Worm (Caenorhabditis elegans) whole organism, L4/young adult: Measurements from ENCODE around the gene unc-4.
A peak's percentile ranks its signal among the peaks of the same experiment; 100 is the strongest.

Source experiments
- W03F9.2 ChIP-seq: fragments of 150-350 bp; optimal IDR thresholded peaks from 2 replicates; lab custom pipeline; 2014; ENCODE audit warnings: missing biosample characterization, missing genetic modification characterization
- dao-5 ChIP-seq: sonication (generic microtip); optimal IDR thresholded peaks from 2 replicates; lab custom pipeline; 2016; ENCODE audit warnings: missing genotype, missing genetic modification characterization, moderate library complexity, missing compliant biosample characterization
- him-1 ChIP-seq: sonication (generic microtip); optimal IDR thresholded peaks from 2 replicates; lab custom pipeline; 2016; ENCODE audit warnings: missing genotype, missing genetic modification reagents, missing genetic modification characterization, missing compliant biosample characterization

Gene unc-4

ce11 chrII:9900276-9900675, at the start of gene unc-4:
unc-4 (minus strand) TSS chrII:9900376.
- TF ChIP-seq dao-5 (tag; lab: Kevin White, UChicago), result no peak
- no peak for TF ChIP-seq him-1 (tag; lab: Kevin White, UChicago)
- no peak for TF ChIP-seq W03F9.2 (tag; lab: Kevin White, UChicago)

ce11 chrII:9948662-9949061, 48.5 kb upstream of the unc-4 start:
- TF ChIP-seq W03F9.2 (tag; lab: Kevin White, UChicago) (no peak), him-1 (tag; lab: Kevin White, UChicago) (no peak), dao-5 (tag; lab: Kevin White, UChicago) (no peak)

DNA sequence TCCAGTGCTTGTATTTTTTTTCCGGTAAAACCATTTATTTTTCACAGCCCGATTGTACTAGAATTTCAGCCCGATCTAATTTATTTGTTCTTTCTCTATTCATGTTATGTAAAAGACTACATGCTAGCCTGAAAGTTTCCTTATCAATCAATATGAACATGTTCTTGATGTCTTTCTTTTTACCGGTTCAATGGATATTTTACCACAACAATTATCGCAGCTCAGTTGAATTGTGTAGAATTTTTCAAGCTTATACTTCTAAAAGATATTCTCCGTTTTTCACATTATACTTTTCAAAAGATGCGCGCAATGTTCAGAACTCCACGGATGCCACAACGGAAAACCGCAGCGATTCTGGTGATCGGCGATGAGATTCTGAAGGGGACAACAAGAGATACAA, 43.7 kb upstream of the unc-4 start, which contains the start of gene flad-1:
flad-1 (plus strand) TSS at position 301 of the 400 bp plus-strand sequence.
- TF ChIP-seq dao-5 (tag; lab: Kevin White, UChicago), result no peak
- TF ChIP-seq W03F9.2 (tag; lab: Kevin White, UChicago), result no peak
- no peak for TF ChIP-seq him-1 (tag; lab: Kevin White, UChicago)

DNA sequence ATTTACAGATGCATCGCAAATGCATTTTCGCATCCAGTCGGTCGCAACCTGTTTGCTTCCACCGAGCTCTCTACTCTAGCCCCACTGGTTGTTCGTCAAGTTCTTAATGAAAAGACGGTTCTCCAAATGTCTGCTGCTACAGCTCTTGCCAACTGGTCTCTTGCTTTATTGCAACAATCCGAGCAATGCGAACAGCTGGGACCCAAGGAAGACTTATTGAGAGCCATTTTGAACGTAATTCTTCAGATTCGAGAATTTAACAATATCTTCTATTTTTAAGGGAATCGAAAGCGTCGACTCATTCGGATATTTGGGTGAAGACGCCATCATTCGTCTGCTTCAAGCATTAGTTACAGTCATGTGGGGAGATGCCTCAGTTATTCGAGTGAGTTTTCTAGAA, 43.1 kb upstream of the unc-4 start:
- no peak for TF ChIP-seq dao-5 (tag; lab: Kevin White, UChicago)
- TF ChIP-seq W03F9.2 (tag; lab: Kevin White, UChicago), result no peak
- TF ChIP-seq him-1 (tag; lab: Kevin White, UChicago), result no peak

DNA sequence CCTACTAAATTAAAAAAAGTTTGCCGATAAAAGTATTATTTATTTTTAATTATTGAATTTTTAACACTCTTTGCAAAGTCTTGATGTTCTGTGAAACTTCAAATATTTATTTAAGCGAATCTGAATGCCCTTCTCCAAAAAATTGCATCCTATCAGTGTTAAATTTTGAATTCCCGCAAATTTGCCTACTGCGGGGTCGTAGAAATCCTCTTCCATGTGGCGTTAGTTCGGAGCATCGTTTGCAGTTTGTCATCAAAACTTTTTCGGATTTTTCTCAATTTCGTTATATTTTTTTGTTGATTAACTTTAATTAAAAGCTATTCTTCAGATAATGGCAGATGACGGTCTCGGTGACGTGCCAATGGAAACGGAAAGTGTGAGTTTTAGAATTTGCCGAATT, 40.3 kb upstream of the unc-4 start, which contains the start of gene ufd-3:
ufd-3 (plus strand) TSS at position 324 of the 400 bp plus-strand sequence.
- TF ChIP-seq dao-5 (tag; lab: Kevin White, UChicago) (no peak), him-1 (tag; lab: Kevin White, UChicago) (peak; percentile 42), W03F9.2 (tag; lab: Kevin White, UChicago) (no peak)

DNA sequence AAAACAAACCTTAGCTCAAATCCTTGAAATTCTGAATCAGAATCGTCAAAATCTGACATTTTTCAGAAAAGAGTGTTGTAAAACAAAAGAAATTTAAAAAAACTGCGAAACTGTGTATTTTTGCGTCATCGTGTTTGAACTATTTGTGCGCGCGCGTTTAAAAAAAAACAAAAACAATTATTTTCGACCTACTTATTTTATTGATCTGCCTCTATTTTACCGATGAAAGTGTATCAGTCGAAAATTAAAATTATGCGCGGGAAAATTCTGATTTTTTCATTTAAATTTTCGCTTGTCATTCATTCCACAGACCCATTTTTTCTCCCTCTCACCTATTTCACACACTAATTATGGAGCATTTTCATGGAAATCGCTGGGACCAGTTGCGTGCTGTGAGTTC, 38.7 kb upstream of the unc-4 start, which contains the start of the genes C05C10.7 and C05C10.5:
C05C10.7 (minus strand) TSS at position 95 of the 400 bp plus-strand sequence.
C05C10.5 (plus strand) TSS at position 164 of the 400 bp plus-strand sequence.
- no peak for TF ChIP-seq him-1 (tag; lab: Kevin White, UChicago)
- no peak for TF ChIP-seq W03F9.2 (tag; lab: Kevin White, UChicago)
- TF ChIP-seq dao-5 (tag; lab: Kevin White, UChicago), result no peak

- peak; percentile 66 for TF ChIP-seq W03F9.2 (tag; lab: Kevin White, UChicago)
- TF ChIP-seq dao-5 (tag; lab: Kevin White, UChicago), result no peak
Measured at ce11 chrII:9937611-9938010, 37.4 kb upstream of the unc-4 start.

DNA sequence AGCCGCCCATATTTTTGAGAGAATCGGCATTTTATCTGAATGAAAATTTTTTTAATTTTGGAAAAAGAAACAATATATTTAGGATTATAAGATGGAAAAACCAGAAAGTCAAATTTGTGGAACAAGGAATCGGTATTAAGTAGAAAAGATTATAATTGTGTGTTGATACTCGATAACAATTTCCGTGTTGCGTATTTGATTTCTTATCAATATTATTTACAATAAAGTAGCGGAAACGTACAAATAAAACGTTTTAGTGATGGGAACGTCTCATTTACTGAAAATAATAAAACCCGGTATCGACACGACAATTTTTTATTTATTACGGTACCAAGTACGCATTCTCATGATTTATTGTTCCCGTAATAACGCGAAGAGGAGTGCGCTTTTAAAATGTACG, 36.7 kb upstream of the unc-4 start, which contains the start of gene C05C10.3:
C05C10.3 (minus strand) TSS at position 35 of the 400 bp plus-strand sequence.
- TF ChIP-seq W03F9.2 (tag; lab: Kevin White, UChicago), result no peak
- no peak for TF ChIP-seq him-1 (tag; lab: Kevin White, UChicago)
- no peak for TF ChIP-seq dao-5 (tag; lab: Kevin White, UChicago)

DNA sequence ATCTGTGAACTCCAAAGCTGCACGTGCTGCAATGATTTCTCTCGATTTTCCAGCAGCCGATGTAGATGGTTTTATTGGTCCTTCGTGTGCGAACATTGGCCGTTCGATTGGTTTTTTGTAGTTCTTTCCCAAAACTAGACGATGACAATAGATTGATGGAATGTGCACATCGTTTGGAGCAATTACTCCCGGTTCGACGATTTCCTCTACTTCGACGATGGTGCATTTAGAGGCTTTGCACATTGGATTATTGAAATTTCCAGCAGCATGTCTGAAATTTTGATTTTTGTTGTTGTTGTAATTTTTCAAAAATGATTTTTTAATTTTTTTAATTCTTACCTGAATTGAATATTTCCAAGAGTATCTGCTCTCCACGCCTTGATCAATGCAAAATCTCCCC, 35.5 kb upstream of the unc-4 start:
- no peak for TF ChIP-seq dao-5 (tag; lab: Kevin White, UChicago)

DNA sequence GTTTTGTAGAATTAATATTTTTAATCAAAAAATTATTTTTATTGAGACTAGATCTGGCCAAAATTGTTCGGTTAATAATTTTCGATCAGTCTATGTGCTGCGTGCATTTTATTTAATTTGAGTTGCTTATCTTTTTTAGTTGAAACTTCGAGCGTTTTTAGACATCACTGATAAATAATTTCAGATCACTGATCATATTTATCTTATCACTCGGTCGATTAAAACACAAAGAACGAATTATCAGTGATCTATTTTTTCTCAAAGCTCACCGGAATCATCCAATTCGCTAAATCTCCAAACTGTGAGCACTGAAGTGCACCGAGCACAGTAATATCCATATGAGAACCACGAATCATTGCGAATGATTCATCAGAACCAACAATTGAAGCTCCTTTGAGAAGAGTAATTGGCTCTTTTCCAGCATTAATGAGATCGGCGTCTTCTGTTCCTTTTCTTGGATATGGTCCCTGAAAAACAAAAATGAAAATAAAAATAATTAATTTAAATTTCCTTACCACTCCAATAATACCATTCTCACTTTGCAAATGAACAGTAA, 34.9 kb upstream of the unc-4 start:
- no peak for TF ChIP-seq W03F9.2 (tag; lab: Kevin White, UChicago)
- no peak for TF ChIP-seq dao-5 (tag; lab: Kevin White, UChicago)

- no peak for TF ChIP-seq W03F9.2 (tag; lab: Kevin White, UChicago)
Measured at ce11 chrII:9934570-9934969, 34.4 kb upstream of the unc-4 start.

- TF ChIP-seq dao-5 (tag; lab: Kevin White, UChicago) (no peak), him-1 (tag; lab: Kevin White, UChicago) (no peak), W03F9.2 (tag; lab: Kevin White, UChicago) (peak; percentile 24)
Measured at ce11 chrII:9933947-9934383, 33.8 kb upstream of the unc-4 start.

DNA sequence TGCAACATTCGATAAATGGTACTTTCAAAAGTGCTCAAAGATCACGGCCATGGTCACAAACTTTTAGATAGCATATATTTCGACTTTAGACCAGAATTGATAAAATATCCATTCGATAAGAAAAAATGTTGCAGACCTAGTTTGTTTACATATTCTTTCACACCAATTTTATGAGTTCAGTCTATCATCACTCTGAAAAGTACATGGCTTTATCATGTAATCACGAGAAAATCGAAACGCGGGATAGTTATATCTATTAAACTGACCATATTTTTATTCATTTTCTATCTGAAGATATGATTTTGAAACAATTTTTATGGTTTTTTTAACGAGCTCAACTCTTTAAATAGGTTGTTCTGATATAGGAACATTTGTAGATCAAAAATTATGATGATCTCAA, 31.3 kb upstream of the unc-4 start, which contains the start of gene pho-11:
pho-11 (plus strand) TSS at position 374 of the 400 bp plus-strand sequence.
- TF ChIP-seq him-1 (tag; lab: Kevin White, UChicago), result no peak

- no peak for TF ChIP-seq dao-5 (tag; lab: Kevin White, UChicago)
- TF ChIP-seq him-1 (tag; lab: Kevin White, UChicago), result no peak
- TF ChIP-seq W03F9.2 (tag; lab: Kevin White, UChicago), result no peak
Measured at ce11 chrII:9931012-9931411, 30.8 kb upstream of the unc-4 start.
